Worm (Caenorhabditis elegans) whole organism, L4/young adult: ENCODE results near the gene Y46G5A.7.

Experiments
- W03F9.2 ChIP-seq: fragments of 150-350 bp; optimal IDR thresholded peaks from 2 replicates; lab custom pipeline; 2014; ENCODE audit warnings: missing biosample characterization, missing genetic modification characterization
- dao-5 ChIP-seq: sonication (generic microtip); optimal IDR thresholded peaks from 2 replicates; lab custom pipeline; 2016; ENCODE audit warnings: missing genotype, missing genetic modification characterization, moderate library complexity, missing compliant biosample characterization

ce11 chrII:12789497-12789896 lies 33.4 kb upstream of the Y46G5A.7 start:
- TF ChIP-seq W03F9.2 (tag; lab: Kevin White, UChicago) (no peak), dao-5 (no peak)
